Fruit fly (Drosophila melanogaster) whole organism, embryonic: ENCODE data around the gene CG11149.

Source experiments
- Abd-B ChIP-seq: fragments of 200-800 bp; sonication (Bioruptor generic); optimal IDR thresholded peaks from 2 replicates; lab custom pipeline; 2018; ENCODE audit warnings: missing biosample characterization, mild to moderate bottlenecking, missing genetic modification characterization, moderate library complexity
- Bdp1 ChIP-seq: fragments of 200-800 bp; sonication (Bioruptor generic); optimal IDR thresholded peaks from 3 replicates; lab custom pipeline; 2016; ENCODE audit warnings: missing biosample characterization, missing genetic modification characterization
- CG1024 ChIP-seq: fragments of 200-800 bp; sonication (Bioruptor generic); IDR thresholded peaks from 2 replicates; pipeline ENCODE4 v1.3.6; 2022; ENCODE audit warnings: missing biosample characterization, missing genetic modification characterization
- CG11247 ChIP-seq: fragments of 200-800 bp; sonication (Bioruptor generic); IDR thresholded peaks from 2 replicates; pipeline ENCODE4 v1.3.6; 2022; ENCODE audit warnings: missing biosample characterization, missing genetic modification characterization
- CG11504 ChIP-seq: fragments of 200-800 bp; sonication (Bioruptor generic); optimal IDR thresholded peaks from 3 replicates; lab custom pipeline; 2019; ENCODE audit warnings: missing biosample characterization, mild to moderate bottlenecking, missing genetic modification characterization, moderate library complexity
- CG11723 ChIP-seq: fragments of 200-800 bp; sonication (Bioruptor generic); optimal IDR thresholded peaks from 2 replicates; lab custom pipeline; 2017; ENCODE audit warnings: missing biosample characterization, mild to moderate bottlenecking, missing genetic modification characterization
- CG12769 ChIP-seq: fragments of 200-800 bp; sonication (Bioruptor generic); optimal IDR thresholded peaks from 2 replicates; lab custom pipeline; 2019; ENCODE audit warnings: missing biosample characterization, mild to moderate bottlenecking, missing genetic modification characterization, moderate library complexity
- CG13775 ChIP-seq: fragments of 200-800 bp; sonication (Bioruptor generic); optimal IDR thresholded peaks from 3 replicates; lab custom pipeline; 2017; ENCODE audit warnings: missing biosample characterization, mild to moderate bottlenecking, missing genetic modification characterization
- CG15479 ChIP-seq: fragments of 200-800 bp; sonication (Bioruptor generic); optimal IDR thresholded peaks from 3 replicates; lab custom pipeline; 2019; ENCODE audit warnings: missing biosample characterization, mild to moderate bottlenecking, missing genetic modification characterization, moderate library complexity
- CG17186 ChIP-seq: fragments of 200-800 bp; sonication (Bioruptor generic); optimal IDR thresholded peaks from 3 replicates; lab custom pipeline; 2017; ENCODE audit warnings: missing biosample characterization, missing genetic modification reagents, missing genetic modification characterization
- CG17568 ChIP-seq: fragments of 200-800 bp; sonication (Bioruptor generic); optimal IDR thresholded peaks from 2 replicates; lab custom pipeline; 2018; ENCODE audit warnings: missing biosample characterization, mild to moderate bottlenecking, missing genetic modification characterization, moderate library complexity
- CG34422 ChIP-seq: fragments of 200-800 bp; sonication (Bioruptor generic); IDR thresholded peaks from 3 replicates; pipeline ENCODE4 v1.3.6; 2022; ENCODE audit warnings: missing biosample characterization, missing genetic modification characterization
- CG5180 ChIP-seq: fragments of 200-800 bp; sonication (Bioruptor generic); optimal IDR thresholded peaks from 3 replicates; lab custom pipeline; 2017; ENCODE audit warnings: missing biosample characterization, missing genetic modification characterization, mild to moderate bottlenecking, moderate library complexity, missing genetic modification reagents
- CG8478 ChIP-seq: fragments of >200 bp; optimal IDR thresholded peaks from 2 replicates; lab custom pipeline; 2018
- CG8924 ChIP-seq: fragments of 200-800 bp; optimal IDR thresholded peaks from 3 replicates; lab custom pipeline; 2019; ENCODE audit warnings: missing biosample characterization, mild to moderate bottlenecking, missing genetic modification characterization, moderate library complexity
- ERR ChIP-seq: fragments of 200-800 bp; sonication (Bioruptor generic); optimal IDR thresholded peaks from 2 replicates; lab custom pipeline; 2016; ENCODE audit warnings: missing biosample characterization, missing genetic modification characterization
- Elba2 ChIP-seq: fragments of 200-800 bp; sonication (Bioruptor generic); optimal IDR thresholded peaks from 3 replicates; lab custom pipeline; 2016; ENCODE audit warnings: missing biosample characterization, missing genetic modification characterization
- Fer1 ChIP-seq: fragments of 200-800 bp; sonication (Bioruptor generic); optimal IDR thresholded peaks from 2 replicates; lab custom pipeline; 2017; ENCODE audit warnings: missing biosample characterization, mild to moderate bottlenecking, missing genetic modification characterization
- HLHmδ ChIP-seq: fragments of 200-800 bp; sonication (Bioruptor generic); optimal IDR thresholded peaks from 2 replicates; lab custom pipeline; 2018; ENCODE audit warnings: missing biosample characterization, mild to moderate bottlenecking, missing genetic modification characterization, moderate library complexity
- NK7.1 ChIP-seq: fragments of 200-800 bp; sonication (Bioruptor generic); optimal IDR thresholded peaks from 3 replicates; lab custom pipeline; 2016; ENCODE audit warnings: missing biosample characterization, missing genetic modification characterization
- PHDP ChIP-seq: fragments of 200-800 bp; sonication (Bioruptor generic); optimal IDR thresholded peaks from 3 replicates; lab custom pipeline; 2018; ENCODE audit warnings: missing biosample characterization, mild to moderate bottlenecking, missing genetic modification characterization, moderate library complexity
- Pdp1 ChIP-seq, 2 experiments: fragments of 200-800 bp; sonication (Bioruptor generic); optimal IDR thresholded peaks; 3 replicates each; lab custom pipeline; 2016; ENCODE audit warnings: missing biosample characterization in 2 of 2, missing genetic modification characterization in 2 of 2, mild to moderate bottlenecking in 1 of 2, moderate library complexity in 1 of 2
- Ptx1 ChIP-seq: fragments of 200-800 bp; sonication (Bioruptor generic); IDR thresholded peaks from 2 replicates; pipeline ENCODE4 v1.3.6; 2022; ENCODE audit warnings: missing biosample characterization, missing genetic modification characterization
- Sry-δ ChIP-seq: fragments of 200-800 bp; sonication (Bioruptor generic); optimal IDR thresholded peaks from 2 replicates; lab custom pipeline; 2016; ENCODE audit warnings: missing biosample characterization, missing genetic modification characterization
- Ssrp ChIP-seq: fragments of 200-800 bp; sonication (Bioruptor generic); optimal IDR thresholded peaks from 2 replicates; lab custom pipeline; 2018; ENCODE audit warnings: missing biosample characterization, mild to moderate bottlenecking, missing genetic modification characterization, moderate library complexity
- Trl ChIP-seq, 3 experiments: fragments of >200 bp in 2 of 3; fragments of 200-800 bp in 1 of 3; sonication (Bioruptor generic) in 1 of 3; optimal IDR thresholded peaks; 2 replicates in 1 of 3; 3 replicates in 2 of 3; lab custom pipeline; 2016 to 2017; ENCODE audit warnings: missing biosample characterization in 1 of 3, missing genetic modification characterization in 1 of 3
- abd-A ChIP-seq: fragments of 200-800 bp; sonication (Bioruptor generic); optimal IDR thresholded peaks from 3 replicates; lab custom pipeline; 2019; ENCODE audit warnings: missing biosample characterization, mild to moderate bottlenecking, missing genetic modification characterization, moderate library complexity
- bcd ChIP-seq: fragments of 200-800 bp; sonication (Bioruptor generic); optimal IDR thresholded peaks from 2 replicates; lab custom pipeline; 2017; ENCODE audit warnings: missing biosample characterization, mild to moderate bottlenecking, missing genetic modification characterization
- chinmo ChIP-seq: fragments of 200-800 bp; sonication (Bioruptor generic); IDR thresholded peaks from 4 replicates; pipeline ENCODE4 v1.3.6; 2022; ENCODE audit warnings: missing biosample characterization, missing genetic modification characterization; ENCODE audit not compliant: partially characterized antibody
- dan ChIP-seq: fragments of 200-800 bp; sonication (Bioruptor generic); IDR thresholded peaks from 2 replicates; pipeline ENCODE4 v1.3.6; 2022; ENCODE audit warnings: missing biosample characterization, missing genetic modification characterization
- ftz-f1 ChIP-seq: fragments of 200-800 bp; sonication (Bioruptor generic); optimal IDR thresholded peaks from 2 replicates; lab custom pipeline; 2016; ENCODE audit warnings: missing biosample characterization, missing genetic modification characterization
- lilli ChIP-seq: fragments of 200-800 bp; sonication (Bioruptor generic); optimal IDR thresholded peaks from 3 replicates; lab custom pipeline; 2016; ENCODE audit warnings: missing biosample characterization, missing genetic modification characterization
- lmd ChIP-seq: fragments of 200-800 bp; sonication (Bioruptor generic); IDR thresholded peaks from 2 replicates; pipeline ENCODE4 v1.3.6; 2022; ENCODE audit warnings: missing biosample characterization, missing genetic modification characterization
- nom ChIP-seq: fragments of 200-800 bp; sonication (Bioruptor generic); optimal IDR thresholded peaks from 2 replicates; lab custom pipeline; 2017; ENCODE audit warnings: missing biosample characterization, missing genetic modification characterization, mild to moderate bottlenecking, moderate library complexity, missing genetic modification reagents
- oc ChIP-seq: fragments of 200-800 bp; sonication (Bioruptor generic); optimal IDR thresholded peaks from 2 replicates; lab custom pipeline; 2018; ENCODE audit warnings: missing biosample characterization, mild to moderate bottlenecking, missing genetic modification characterization, moderate library complexity
- pnt ChIP-seq: fragments of 200-800 bp; sonication (Bioruptor generic); optimal IDR thresholded peaks from 3 replicates; lab custom pipeline; 2016; ENCODE audit warnings: missing biosample characterization, missing genetic modification characterization
- row ChIP-seq: fragments of 200-800 bp; sonication (Bioruptor generic); IDR thresholded peaks from 3 replicates; pipeline ENCODE4 v1.3.6; 2022; ENCODE audit warnings: missing biosample characterization, missing genetic modification characterization
- sc ChIP-seq, 3 experiments: fragments of >200 bp in 2 of 3; fragments of 200-800 bp in 1 of 3; sonication (Bioruptor generic) in 1 of 3; optimal IDR thresholded peaks; 2 replicates in 2 of 3; 3 replicates in 1 of 3; lab custom pipeline; 2017; ENCODE audit warnings: mild to moderate bottlenecking in 1 of 3, missing biosample characterization in 1 of 3, missing genetic modification characterization in 1 of 3, missing genetic modification reagents in 1 of 3
- sens ChIP-seq: fragments of 200-800 bp; sonication (Bioruptor generic); peaks from one replicate; lab custom pipeline; 2016; ENCODE audit warnings: missing biosample characterization, missing genetic modification characterization
- slbo ChIP-seq: fragments of 200-800 bp; sonication (Bioruptor generic); IDR thresholded peaks from 2 replicates; pipeline ENCODE4 v1.3.6; 2022; ENCODE audit warnings: missing biosample characterization, missing genetic modification characterization
- tgo ChIP-seq: fragments of 200-800 bp; sonication (Bioruptor generic); IDR thresholded peaks from 3 replicates; pipeline ENCODE4 v1.3.6; 2022; ENCODE audit warnings: missing biosample characterization, missing genetic modification characterization
- vvl ChIP-seq: fragments of 200-800 bp; sonication (Bioruptor generic); IDR thresholded peaks from 2 replicates; pipeline ENCODE4 v1.3.6; 2022; ENCODE audit warnings: missing biosample characterization, missing genetic modification characterization
- zfh1 ChIP-seq: fragments of 200-800 bp; sonication (Bioruptor generic); IDR thresholded peaks from 3 replicates; pipeline ENCODE4 v1.3.6; 2022; ENCODE audit warnings: missing biosample characterization, missing genetic modification characterization

CG11149 gene

dm6 chr2L:5765139-5765538 is 44.4 kb upstream of the CG11149 start:
- TF ChIP-seq sc (optimal IDR thresholded peaks at IDR 0.05; lab: Kevin White, UChicago) (no peak), sc (GFP tag; optimal IDR thresholded peaks at IDR 0.05; lab: Kevin White, UChicago) (no peak), Pdp1 (GFP tag; optimal IDR thresholded peaks at IDR 0.05; lab: Kevin White, UChicago) (peak in 1 of 2 experiments; percentile 79), vvl (GFP tag; lab: Robert Waterston, UW) (0 out of 2 replicates have a peak, but pooled peaks have one; percentile 10), lilli (no peak), HLHmδ (GFP tag; lab: Kevin White, UChicago) (no peak), CG8478 (no peak), abd-A (tag; lab: Kevin White, UChicago) (no peak), CG17186 (GFP tag; lab: Kevin White, UChicago) (no peak), CG13775 (no peak), CG17568 (GFP tag; lab: Kevin White, UChicago) (no peak), chinmo (0 out of 4 replicates have a peak, but pooled peaks have one; percentile 72), Fer1 (GFP tag; lab: Kevin White, UChicago) (no peak), CG12769 (tag; lab: Kevin White, UChicago) (peak; percentile 65), ftz-f1 (GFP tag; lab: Kevin White, UChicago) (peak; percentile 3), bcd (GFP tag; lab: Kevin White, UChicago) (no peak)

dm6 chr2L:5751448-5751847 is 30.7 kb upstream of the CG11149 start:
- TF ChIP-seq CG11504 (tag; lab: Kevin White, UChicago) (peak; percentile 14), Sry-δ (GFP tag; lab: Kevin White, UChicago) (no peak), tgo (GFP tag; lab: Robert Waterston, UW) (no peak), Abd-B (GFP tag; lab: Kevin White, UChicago) (no peak), sens (GFP tag; lab: Kevin White, UChicago) (peak; percentile 38), Elba2 (GFP tag; lab: Kevin White, UChicago) (no peak), Ssrp (tag; lab: Kevin White, UChicago) (no peak), row (GFP tag; lab: Robert Waterston, UW) (peak; percentile 38; the same call in 1 of the 3 replicates), lmd (0 out of 2 replicates have a peak, but pooled peaks have one; percentile 37), CG5180 (GFP tag; lab: Kevin White, UChicago) (no peak), CG11247 (GFP tag; lab: Robert Waterston, UW) (0 out of 2 replicates have a peak, but pooled peaks have one; percentile 21), zfh1 (GFP tag; lab: Robert Waterston, UW) (no peak), PHDP (tag; lab: Kevin White, UChicago) (no peak), slbo (0 out of 2 replicates have a peak, but pooled peaks have one; percentile 34), Trl (optimal IDR thresholded peaks at IDR 0.05; lab: Kevin White, UChicago) (no peak), Trl (GFP tag; optimal IDR thresholded peaks at IDR 0.05; lab: Kevin White, UChicago) (no peak), nom (GFP tag; lab: Kevin White, UChicago) (peak; percentile 29), CG1024 (GFP tag; lab: Robert Waterston, UW) (no peak), CG34422 (GFP tag; lab: Robert Waterston, UW) (no peak), dan (no peak), CG8924 (tag; lab: Kevin White, UChicago) (no peak)

DNA sequence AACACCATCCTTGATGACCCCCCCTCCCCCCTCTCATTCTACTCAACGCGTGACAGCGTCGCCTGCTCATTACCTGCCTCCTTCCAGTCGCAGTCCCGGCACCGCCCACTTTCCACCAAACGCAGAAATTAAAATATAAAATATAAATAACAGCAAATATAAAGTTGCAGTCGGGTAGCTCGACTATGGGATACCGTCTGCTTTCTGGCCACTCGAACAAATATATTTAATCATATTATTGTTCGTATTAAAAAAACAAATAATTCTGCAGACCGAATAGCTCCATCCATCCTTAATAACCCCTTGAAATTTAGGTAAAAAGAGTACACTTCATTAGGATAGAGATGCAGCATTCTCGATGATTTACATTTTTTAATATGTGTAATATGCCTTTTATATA is 27.5 kb upstream of the CG11149 start:
- TF ChIP-seq Bdp1 (GFP tag; lab: Kevin White, UChicago) (no peak), CG15479 (GFP tag; lab: Kevin White, UChicago) (no peak), pnt (GFP tag; lab: Kevin White, UChicago) (no peak), CG11723 (GFP tag; lab: Kevin White, UChicago) (no peak), ERR (GFP tag; lab: Kevin White, UChicago) (no peak), Ptx1 (GFP tag; lab: Robert Waterston, UW) (0 out of 2 replicates have a peak, but pooled peaks have one; percentile 4), oc (tag; lab: Kevin White, UChicago) (no peak), NK7.1 (GFP tag; lab: Kevin White, UChicago) (no peak)
